Worm (Caenorhabditis elegans) whole organism, midembryonic: ENCODE results near the gene T04F3.1.

Source experiments
- cog-1 ChIP-seq: sonication (generic microtip); optimal IDR thresholded peaks from 2 replicates; lab custom pipeline; 2016; ENCODE audit warnings: missing genetic modification characterization, missing compliant biosample characterization
- flt-1 ChIP-seq: fragments of 200-800 bp; sonication (Bioruptor generic); IDR thresholded peaks from 2 replicates; pipeline ENCODE4 v1.3.6; 2022; ENCODE audit warnings: missing genetic modification characterization, missing compliant biosample characterization
- klf-2 ChIP-seq: fragments of 200-800 bp; sonication (Bioruptor generic); conservative IDR thresholded peaks from 2 replicates; pipeline ENCODE4 v1.3.6; 2022; ENCODE audit warnings: missing genetic modification reagents, missing genetic modification characterization, missing compliant biosample characterization
- ref-1 ChIP-seq: fragments of 200-800 bp; sonication (Bioruptor generic); conservative IDR thresholded peaks from 2 replicates; pipeline ENCODE4 v1.3.6; 2022; ENCODE audit warnings: missing genetic modification reagents, missing genetic modification characterization, missing compliant biosample characterization
- tab-1 ChIP-seq: fragments of 200-800 bp; sonication (Bioruptor generic); IDR thresholded peaks from 2 replicates; pipeline ENCODE4 v1.3.6; 2022; ENCODE audit warnings: missing genetic modification characterization, missing compliant biosample characterization
- ztf-23 ChIP-seq: fragments of 200-800 bp; sonication (Bioruptor generic); IDR thresholded peaks from 2 replicates; pipeline ENCODE4 v1.3.6; 2022; ENCODE audit warnings: missing genetic modification reagents, missing genetic modification characterization, missing compliant biosample characterization
- ztf-29 ChIP-seq: fragments of 200-800 bp; sonication (Bioruptor generic); IDR thresholded peaks from 2 replicates; pipeline ENCODE4 v1.3.6; 2022; ENCODE audit warnings: missing genetic modification reagents, missing genetic modification characterization, missing compliant biosample characterization

DNA sequence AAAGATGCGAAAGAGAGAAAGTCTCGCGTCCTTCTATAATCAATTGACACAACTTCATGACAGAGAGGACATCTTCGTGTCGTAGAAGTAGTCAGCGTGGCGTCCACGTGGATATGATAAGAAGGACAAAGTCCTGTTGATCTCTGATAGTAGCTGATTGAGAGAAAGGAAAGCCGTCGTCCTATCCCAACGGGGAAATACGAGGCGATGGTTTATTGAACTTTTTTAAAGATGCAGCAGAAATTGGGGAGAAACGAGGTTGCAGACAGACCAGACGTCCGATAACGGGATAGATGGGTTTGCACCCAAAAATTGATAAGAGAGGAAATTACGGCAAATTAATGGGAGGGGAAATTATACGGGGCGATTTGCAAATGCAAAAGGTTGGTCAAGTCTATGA is 62.6 kb downstream of the T04F3.1 start:
- TF ChIP-seq klf-2 = no peak
- no peak for TF ChIP-seq flt-1 (GFP tag; lab: Robert Waterston, UW)
- TF ChIP-seq tab-1 = no peak
- no peak for TF ChIP-seq ztf-29 (GFP tag; lab: Robert Waterston, UW)
- TF ChIP-seq ztf-23 (GFP tag; lab: Robert Waterston, UW) = no peak
- TF ChIP-seq cog-1 (tag; lab: Kevin White, UChicago) = no peak
- TF ChIP-seq ref-1 (GFP tag; lab: Robert Waterston, UW) = no peak
